Fruit fly (Drosophila melanogaster): Measurements from ENCODE around the gene CG32750.

DNA sequence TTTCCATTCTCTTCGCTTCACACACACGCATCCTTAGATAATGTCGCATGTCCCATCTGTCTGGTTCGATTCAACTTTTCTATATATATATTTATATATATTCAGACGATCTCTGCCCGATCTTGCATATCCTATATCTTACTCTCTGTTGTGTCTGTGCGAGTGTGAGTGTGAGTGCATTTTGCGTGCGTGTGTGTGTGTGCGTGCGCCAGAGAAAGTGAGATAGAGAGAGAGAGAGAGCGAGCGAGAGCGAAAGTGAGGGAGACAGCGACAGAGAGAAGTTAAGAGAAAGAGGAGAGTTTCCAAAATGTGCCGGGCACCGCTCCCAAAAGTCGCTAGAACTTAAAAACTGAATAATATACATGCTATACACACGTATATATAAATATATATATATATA, 35.5 kb upstream of the CG32750 start:
- no peak for TF ChIP-seq cyc (GFP tag; optimal IDR thresholded peaks at IDR 0.05)
- no peak for TF ChIP-seq CG16779 (tag; optimal IDR thresholded peaks at IDR 0.05)
- no peak for TF ChIP-seq Lpt (GFP tag; optimal IDR thresholded peaks at IDR 0.05)
- no peak for TF ChIP-seq Blimp-1 (GFP tag; optimal IDR thresholded peaks at IDR 0.05)
- TF ChIP-seq ss (GFP tag; optimal IDR thresholded peaks at IDR 0.05): no peak
- no peak for TF ChIP-seq Eip93F (GFP tag; optimal IDR thresholded peaks at IDR 0.05)
- TF ChIP-seq Gug (GFP tag; IDR thresholded peaks at IDR 0.05): no peak
- TF ChIP-seq fd59A (GFP tag; optimal IDR thresholded peaks at IDR 0.05): no peak
- TF ChIP-seq Smox (GFP tag; optimal IDR thresholded peaks at IDR 0.05): no peak
- no peak for TF ChIP-seq CG1621 (tag; optimal IDR thresholded peaks at IDR 0.05)
- TF ChIP-seq Hr4 (GFP tag; optimal IDR thresholded peaks at IDR 0.05): no peak

Measured in whole organism, prepupa.